Fruit fly (Drosophila melanogaster) whole organism, wandering third instar larva: ENCODE results near the gene zye.

Experiments used
- Abd-B ChIP-seq: fragments of >200 bp; optimal IDR thresholded peaks from 2 replicates; lab custom pipeline; 2017; ENCODE audit warnings: missing biosample characterization, missing genetic modification characterization
- CG32264 ChIP-seq: fragments of 200-800 bp; sonication (Bioruptor generic); optimal IDR thresholded peaks from 2 replicates; lab custom pipeline; 2016; ENCODE audit warnings: missing biosample characterization, missing genetic modification characterization
- Dfd ChIP-seq: fragments of >200 bp; optimal IDR thresholded peaks from 2 replicates; lab custom pipeline; 2017; ENCODE audit warnings: missing biosample characterization, missing genetic modification characterization
- Myc ChIP-seq: fragments of >200 bp; optimal IDR thresholded peaks from 2 replicates; lab custom pipeline; 2017
- fru ChIP-seq: fragments of 200-800 bp; sonication (Bioruptor generic); optimal IDR thresholded peaks from 3 replicates; lab custom pipeline; 2016; ENCODE audit warnings: missing biosample characterization, mild to moderate bottlenecking, missing genetic modification characterization
- pan ChIP-seq: fragments of >200 bp; optimal IDR thresholded peaks from 2 replicates; lab custom pipeline; 2017
- psq ChIP-seq: fragments of 200-800 bp; sonication (Bioruptor generic); optimal IDR thresholded peaks from 3 replicates; lab custom pipeline; 2017; ENCODE audit warnings: missing biosample characterization, mild to moderate bottlenecking, missing genetic modification characterization, moderate library complexity
- tai ChIP-seq: sonication (Bioruptor generic); optimal IDR thresholded peaks from 2 replicates; lab custom pipeline; 2016; ENCODE audit warnings: missing biosample characterization, missing genetic modification characterization
- usp ChIP-seq: fragments of >200 bp; optimal IDR thresholded peaks from 2 replicates; lab custom pipeline; 2017; ENCODE audit warnings: missing biosample characterization, missing genetic modification characterization

DNA sequence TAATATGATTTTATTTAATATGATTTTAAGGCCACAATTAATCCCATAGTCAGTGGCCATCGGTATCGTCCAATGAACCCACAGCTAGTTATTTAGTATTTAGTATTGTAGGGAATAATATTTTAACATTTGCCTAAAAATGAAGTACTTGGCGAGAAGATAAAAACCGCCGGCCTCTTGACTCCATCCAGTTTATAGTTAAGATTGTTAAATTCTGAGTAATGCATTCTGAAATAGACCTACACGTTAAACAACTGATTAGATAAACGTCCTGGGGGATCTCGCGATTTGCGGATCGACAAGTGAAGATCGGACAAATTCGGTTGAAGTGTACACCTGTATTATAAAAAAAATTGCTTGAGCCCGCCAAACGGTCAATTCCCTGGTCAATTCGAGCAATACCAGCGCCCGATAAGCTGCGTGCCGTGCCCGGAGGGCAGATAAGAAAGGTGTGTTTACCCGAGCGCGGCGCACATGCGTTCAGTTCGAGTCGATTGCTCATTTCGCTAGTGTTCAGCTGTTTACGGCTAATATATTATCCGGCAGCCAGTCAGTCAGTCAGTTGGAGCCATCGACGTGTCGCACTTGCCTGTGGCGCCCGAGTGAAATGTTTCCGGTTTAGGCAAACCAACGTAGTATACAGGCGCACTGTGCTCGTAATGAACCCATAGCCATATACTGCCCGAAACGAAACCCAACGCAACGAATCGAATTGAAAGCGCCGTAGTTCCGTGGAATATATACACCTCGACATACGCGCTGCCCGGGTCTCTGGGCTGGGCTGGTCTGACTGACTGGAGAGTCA lies 26.2 kb upstream of the zye start:
- TF ChIP-seq Abd-B (GFP tag; lab: Kevin White, UChicago), result no peak
- TF ChIP-seq fru, result no peak
- no peak for TF ChIP-seq psq (GFP tag; lab: Kevin White, UChicago)
- TF ChIP-seq Myc (lab: Kevin White, UChicago), result no peak
- TF ChIP-seq Dfd (GFP tag; lab: Kevin White, UChicago), result no peak
- no peak for TF ChIP-seq tai (GFP tag; lab: Kevin White, UChicago)
- no peak for TF ChIP-seq CG32264
- no peak for TF ChIP-seq pan (lab: Kevin White, UChicago)
- TF ChIP-seq usp (GFP tag; lab: Kevin White, UChicago), result no peak
